Fruit fly (Drosophila melanogaster) whole organism, pupa: Measurements from ENCODE around the gene del.

Source experiments
- CG10348 ChIP-seq: fragments of 200-800 bp; sonication (Bioruptor generic); IDR thresholded peaks from 2 replicates; pipeline ENCODE4 v1.3.6; 2022; ENCODE audit warnings: missing biosample characterization, missing genetic modification characterization
- CG12605 ChIP-seq: fragments of 200-800 bp; sonication (Bioruptor generic); IDR thresholded peaks from 2 replicates; pipeline ENCODE4 v1.3.6; 2022; ENCODE audit warnings: missing biosample characterization, missing genetic modification characterization
- CG13204 ChIP-seq: fragments of 200-800 bp; sonication (Bioruptor generic); optimal IDR thresholded peaks from 2 replicates; lab custom pipeline; 2018; ENCODE audit warnings: missing biosample characterization, mild to moderate bottlenecking, missing genetic modification characterization, moderate library complexity
- CG14655 ChIP-seq: fragments of 200-800 bp; sonication (Bioruptor generic); optimal IDR thresholded peaks from 3 replicates; lab custom pipeline; 2017; ENCODE audit warnings: mild to moderate bottlenecking, missing biosample characterization, missing genetic modification reagents, missing genetic modification characterization
- CG15710 ChIP-seq: fragments of 200-800 bp; sonication (Bioruptor generic); optimal IDR thresholded peaks from 2 replicates; lab custom pipeline; 2018; ENCODE audit warnings: missing biosample characterization, mild to moderate bottlenecking, missing genetic modification characterization, moderate library complexity
- CG17806 ChIP-seq: fragments of 200-800 bp; sonication (Bioruptor generic); optimal IDR thresholded peaks from 2 replicates; lab custom pipeline; 2018; ENCODE audit warnings: missing biosample characterization, mild to moderate bottlenecking, missing genetic modification characterization, moderate library complexity
- CG32121 ChIP-seq: fragments of 200-800 bp; sonication (Bioruptor generic); IDR thresholded peaks from 2 replicates; pipeline ENCODE4 v1.3.6; 2022; ENCODE audit warnings: missing biosample characterization, missing genetic modification characterization
- CG34367 ChIP-seq: fragments of 200-800 bp; sonication (Bioruptor generic); optimal IDR thresholded peaks from 2 replicates; lab custom pipeline; 2018; ENCODE audit warnings: missing biosample characterization, mild to moderate bottlenecking, missing genetic modification characterization
- CG4496 ChIP-seq: fragments of 200-800 bp; sonication (Bioruptor generic); IDR thresholded peaks from 3 replicates; pipeline ENCODE4 v1.3.6; 2022; ENCODE audit warnings: missing biosample characterization, missing genetic modification characterization
- CG8159 ChIP-seq: fragments of 200-800 bp; sonication (Bioruptor generic); optimal IDR thresholded peaks from 3 replicates; lab custom pipeline; 2018; ENCODE audit warnings: missing biosample characterization, mild to moderate bottlenecking, missing genetic modification characterization, moderate library complexity
- CG8301 ChIP-seq: fragments of 200-800 bp; sonication (Bioruptor generic); optimal IDR thresholded peaks from 2 replicates; lab custom pipeline; 2018; ENCODE audit warnings: missing biosample characterization, mild to moderate bottlenecking, missing genetic modification characterization
- CG9948 ChIP-seq: fragments of 200-800 bp; sonication (Bioruptor generic); optimal IDR thresholded peaks from 2 replicates; lab custom pipeline; 2018; ENCODE audit warnings: missing biosample characterization, mild to moderate bottlenecking, missing genetic modification characterization, moderate library complexity
- D1 ChIP-seq: fragments of 200-800 bp; sonication (Bioruptor generic); optimal IDR thresholded peaks from 2 replicates; lab custom pipeline; 2018; ENCODE audit warnings: missing biosample characterization, mild to moderate bottlenecking, missing genetic modification characterization, moderate library complexity
- EcR ChIP-seq: fragments of 200-800 bp; sonication (Bioruptor generic); optimal IDR thresholded peaks from 3 replicates; lab custom pipeline; 2019; ENCODE audit warnings: missing biosample characterization, missing genetic modification characterization, mild to moderate bottlenecking, moderate library complexity, missing genetic modification reagents
- Ets98B ChIP-seq: fragments of 200-800 bp; sonication (Bioruptor generic); IDR thresholded peaks from 2 replicates; pipeline ENCODE4 v1.3.6; 2022; ENCODE audit warnings: missing biosample characterization, missing genetic modification characterization
- Pif1A ChIP-seq: fragments of 200-800 bp; sonication (Bioruptor generic); optimal IDR thresholded peaks from 3 replicates; lab custom pipeline; 2016; ENCODE audit warnings: missing biosample characterization, missing genetic modification characterization
- Pif1B ChIP-seq: fragments of 200-800 bp; sonication (Bioruptor generic); optimal IDR thresholded peaks from 3 replicates; lab custom pipeline; 2016; ENCODE audit warnings: missing biosample characterization, missing genetic modification characterization
- Snoo ChIP-seq: fragments of 200-800 bp; sonication (Bioruptor generic); optimal IDR thresholded peaks from 3 replicates; lab custom pipeline; 2017; ENCODE audit warnings: missing biosample characterization, mild to moderate bottlenecking, missing genetic modification characterization, inconsistent platforms
- fd96Ca ChIP-seq: fragments of 200-800 bp; sonication (Bioruptor generic); IDR thresholded peaks from 3 replicates; pipeline ENCODE4 v1.3.6; 2022; ENCODE audit warnings: missing biosample characterization, missing genetic modification characterization
- gl ChIP-seq: fragments of 200-800 bp; sonication (Bioruptor generic); optimal IDR thresholded peaks from 2 replicates; lab custom pipeline; 2018; ENCODE audit warnings: missing biosample characterization, mild to moderate bottlenecking, missing genetic modification characterization
- rn ChIP-seq: fragments of 200-800 bp; sonication (Bioruptor generic); IDR thresholded peaks from 2 replicates; pipeline ENCODE4 v1.3.6; 2022; ENCODE audit warnings: missing biosample characterization, missing genetic modification characterization

del gene

DNA sequence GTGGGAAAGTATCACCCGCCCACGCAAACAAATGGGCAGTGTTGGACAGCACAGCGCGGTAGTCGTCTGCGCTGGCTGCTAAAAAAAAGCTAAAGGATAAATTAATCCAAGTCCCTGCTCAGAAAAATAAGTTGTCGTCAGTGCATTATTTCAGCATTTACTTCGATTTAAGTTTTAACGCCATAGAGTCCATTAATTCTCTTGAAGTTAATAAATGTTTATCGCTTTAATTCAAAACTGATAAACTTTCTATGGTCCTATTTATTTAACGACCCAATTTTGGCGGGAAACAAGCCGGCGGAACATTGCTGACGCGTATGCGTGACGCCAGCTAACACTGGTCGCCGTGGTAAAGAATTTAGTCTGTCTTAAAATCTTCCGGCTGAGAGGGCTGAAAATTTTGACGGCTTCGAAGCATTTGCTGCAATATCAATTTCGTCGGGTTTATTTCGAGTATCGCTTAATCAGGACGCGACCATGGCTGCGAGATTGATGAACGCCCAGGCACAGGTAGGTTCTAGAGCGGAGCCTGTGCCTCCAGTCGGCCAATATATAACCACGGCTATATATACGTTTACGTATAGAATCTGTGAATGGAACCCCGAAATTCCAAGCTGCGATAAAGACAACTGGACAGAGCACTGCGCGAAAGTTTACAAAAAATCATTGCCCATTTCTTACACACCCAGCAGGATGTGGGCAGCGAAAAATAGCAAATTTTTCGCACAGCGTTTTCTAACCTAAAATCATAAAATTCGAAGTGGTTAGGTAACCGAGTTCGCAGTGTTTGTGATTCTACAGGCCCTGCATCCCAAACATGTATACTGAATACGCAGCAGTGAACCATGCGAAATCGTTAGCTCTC is 20.2 kb upstream of the del start, which contains the start of the genes mAcon1, CG43345 and CG43346:
mAcon1 (plus strand) TSS at position 276 of the 865 bp plus-strand sequence.
CG43345 (minus strand) TSS at position 287 of the 865 bp plus-strand sequence.
CG43346 (minus strand) TSS at position 287 of the 865 bp plus-strand sequence.
- no peak for TF ChIP-seq CG13204 (GFP tag; lab: Kevin White, UChicago)
- TF ChIP-seq CG10348, result 0 out of 2 replicates have a peak, but pooled peaks have one; percentile 42
- TF ChIP-seq CG32121 (GFP tag; lab: Robert Waterston, UW), result peak; percentile 39
- TF ChIP-seq D1 (tag; lab: Kevin White, UChicago), result no peak
- TF ChIP-seq CG4496 (GFP tag; lab: Robert Waterston, UW), result peak; percentile 34; the same call in 1 of the 3 replicates
- peak; percentile 66 for TF ChIP-seq CG8301 (tag; lab: Kevin White, UChicago)
- peak; percentile 52 for TF ChIP-seq CG17806 (tag; lab: Kevin White, UChicago)
- no peak for TF ChIP-seq rn (GFP tag; lab: Robert Waterston, UW)
- TF ChIP-seq CG34367 (tag; lab: Kevin White, UChicago), result no peak
- peak; percentile 71 for TF ChIP-seq fd96Ca (GFP tag; lab: Robert Waterston, UW)
- TF ChIP-seq Snoo (tag; lab: Kevin White, UChicago), result peak; percentile 68
- no peak for TF ChIP-seq Pif1B (GFP tag; lab: Kevin White, UChicago)
- TF ChIP-seq gl (tag; lab: Kevin White, UChicago), result peak; percentile 17
- peak; percentile 80 for TF ChIP-seq CG15710
- no peak for TF ChIP-seq Pif1A (GFP tag; lab: Kevin White, UChicago)
- TF ChIP-seq CG8159, result peak; percentile 76
- TF ChIP-seq Ets98B (GFP tag; lab: Robert Waterston, UW), result no peak
- no peak for TF ChIP-seq CG14655 (GFP tag; lab: Kevin White, UChicago)
- TF ChIP-seq CG9948, result peak; percentile 62
- TF ChIP-seq CG12605 (GFP tag; lab: Robert Waterston, UW), result no peak
- TF ChIP-seq EcR (GFP tag; lab: Kevin White, UChicago), result no peak

DNA sequence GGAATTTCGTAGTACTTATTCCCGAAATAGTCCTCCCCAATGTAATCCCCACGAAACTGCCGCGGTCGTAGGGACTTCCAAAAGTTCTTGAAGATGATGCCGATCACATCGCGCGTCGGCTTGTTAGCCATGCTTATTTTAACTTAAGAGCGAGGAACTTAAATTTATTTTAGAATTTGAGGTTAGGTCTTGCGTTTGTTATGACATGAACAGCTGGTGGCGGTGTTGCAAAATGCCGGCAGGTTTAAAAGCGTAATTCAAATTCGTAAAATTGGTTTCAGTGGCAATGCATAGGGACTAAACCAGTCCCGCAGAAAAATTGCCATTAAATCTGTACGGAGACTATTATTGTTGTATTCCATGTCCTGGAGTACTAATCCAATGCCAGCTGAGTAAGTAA is 18.1 kb upstream of the del start:
- TF ChIP-seq CG9948, result no peak
- no peak for TF ChIP-seq CG15710
- TF ChIP-seq rn (GFP tag; lab: Robert Waterston, UW), result no peak
- no peak for TF ChIP-seq fd96Ca (GFP tag; lab: Robert Waterston, UW)
- no peak for TF ChIP-seq CG10348

- TF ChIP-seq CG15710, result peak; percentile 40
- no peak for TF ChIP-seq D1 (tag; lab: Kevin White, UChicago)
- no peak for TF ChIP-seq EcR (GFP tag; lab: Kevin White, UChicago)
- TF ChIP-seq fd96Ca (GFP tag; lab: Robert Waterston, UW), result no peak
- no peak for TF ChIP-seq Pif1A (GFP tag; lab: Kevin White, UChicago)
- TF ChIP-seq Snoo (tag; lab: Kevin White, UChicago), result peak; percentile 10
- TF ChIP-seq CG8301 (tag; lab: Kevin White, UChicago), result peak; percentile 34
- TF ChIP-seq CG4496 (GFP tag; lab: Robert Waterston, UW), result peak; percentile 72
- no peak; the same call in 1 of the 2 replicates for TF ChIP-seq CG32121 (GFP tag; lab: Robert Waterston, UW)
- TF ChIP-seq rn (GFP tag; lab: Robert Waterston, UW), result peak; percentile 36; the same call in 1 of the 2 replicates
- peak; percentile 48 for TF ChIP-seq CG8159
- TF ChIP-seq CG10348, result no peak
- no peak for TF ChIP-seq CG13204 (GFP tag; lab: Kevin White, UChicago)
- TF ChIP-seq Ets98B (GFP tag; lab: Robert Waterston, UW), result no peak
- no peak for TF ChIP-seq gl (tag; lab: Kevin White, UChicago)
- peak; percentile 23 for TF ChIP-seq CG17806 (tag; lab: Kevin White, UChicago)
- TF ChIP-seq CG9948, result peak; percentile 46
- TF ChIP-seq CG34367 (tag; lab: Kevin White, UChicago), result no peak
- TF ChIP-seq Pif1B (GFP tag; lab: Kevin White, UChicago), result no peak
Observed at dm6 chr2L:21163311-21163842, 15.0 kb upstream of the del start, which contains the start of gene Noc2. Noc2 (plus strand) TSS chr2L:21163641.

DNA sequence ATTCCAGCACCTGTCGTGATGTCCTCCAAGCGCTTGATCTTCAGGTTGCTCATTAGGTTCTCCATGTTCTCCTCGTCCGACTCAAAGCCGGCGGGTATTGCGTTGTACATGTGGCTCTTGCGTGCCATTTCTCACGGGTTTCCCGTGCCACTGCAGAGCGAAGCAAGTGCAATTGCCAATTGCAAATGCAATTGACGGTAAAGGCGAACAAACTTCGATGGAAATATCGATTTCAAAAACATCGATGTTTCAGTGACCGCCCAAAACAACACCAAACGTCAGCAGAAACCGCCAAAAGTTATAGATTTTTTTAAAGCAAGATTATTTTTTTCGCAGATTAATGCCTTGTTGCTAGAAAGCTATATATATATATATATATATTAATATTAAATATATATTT is 14.5 kb upstream of the del start, which contains the start of gene Nbr:
Nbr (minus strand) TSS at position 209 of the 400 bp plus-strand sequence.
- TF ChIP-seq fd96Ca (GFP tag; lab: Robert Waterston, UW) (0 out of 3 replicates have a peak, but pooled peaks have one; percentile 25), CG10348 (no peak)

DNA sequence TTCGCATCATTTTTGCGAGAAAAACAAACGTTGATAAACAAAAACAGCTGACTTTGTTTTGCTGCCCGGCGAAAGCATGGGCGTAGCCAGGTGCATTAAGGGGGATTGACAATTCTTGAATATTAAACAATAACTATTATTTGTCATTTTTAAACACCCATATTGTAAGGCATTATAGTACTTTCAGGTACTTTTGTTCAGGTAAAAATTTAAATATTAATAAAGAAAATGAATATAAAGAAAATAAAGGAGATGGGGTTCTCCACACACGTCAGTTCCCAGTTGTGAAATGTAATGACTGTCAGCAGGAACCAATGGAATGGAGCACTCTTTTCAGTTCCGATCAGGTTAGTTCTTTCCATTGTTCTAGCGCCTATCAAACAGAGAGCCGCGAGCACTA is 10.2 kb upstream of the del start, which contains the start of the genes Coq3 and Pld3:
Coq3 (minus strand) TSS at position 58 of the 400 bp plus-strand sequence.
Pld3 (plus strand) TSS at position 294 of the 400 bp plus-strand sequence.
- no peak for TF ChIP-seq CG10348
- peak; percentile 89 for TF ChIP-seq CG8301 (tag; lab: Kevin White, UChicago)
- peak; percentile 97 for TF ChIP-seq Pif1B (GFP tag; lab: Kevin White, UChicago)
- peak; percentile 93 for TF ChIP-seq fd96Ca (GFP tag; lab: Robert Waterston, UW)
- TF ChIP-seq CG34367 (tag; lab: Kevin White, UChicago), result peak; percentile 83
- no peak for TF ChIP-seq CG14655 (GFP tag; lab: Kevin White, UChicago)
- peak; percentile 14 for TF ChIP-seq EcR (GFP tag; lab: Kevin White, UChicago)
- peak; percentile 91 for TF ChIP-seq CG8159
- peak; percentile 96 for TF ChIP-seq CG4496 (GFP tag; lab: Robert Waterston, UW)
- peak; percentile 84 for TF ChIP-seq CG9948
- peak; percentile 80 for TF ChIP-seq CG12605 (GFP tag; lab: Robert Waterston, UW)
- TF ChIP-seq CG13204 (GFP tag; lab: Kevin White, UChicago), result no peak
- peak; percentile 91 for TF ChIP-seq CG32121 (GFP tag; lab: Robert Waterston, UW)
- peak; percentile 92 for TF ChIP-seq CG17806 (tag; lab: Kevin White, UChicago)
- peak; percentile 94 for TF ChIP-seq Snoo (tag; lab: Kevin White, UChicago)
- TF ChIP-seq CG15710, result peak; percentile 91
- TF ChIP-seq rn (GFP tag; lab: Robert Waterston, UW), result peak; percentile 82
- TF ChIP-seq gl (tag; lab: Kevin White, UChicago), result peak; percentile 79
- TF ChIP-seq Pif1A (GFP tag; lab: Kevin White, UChicago), result no peak
- TF ChIP-seq D1 (tag; lab: Kevin White, UChicago), result no peak
- TF ChIP-seq Ets98B (GFP tag; lab: Robert Waterston, UW), result peak; percentile 93
